Fruit fly (Drosophila melanogaster) whole organism, embryonic: ENCODE data around the gene CG14431.

Source experiments
- Aef1 ChIP-seq: fragments of 200-800 bp; sonication (Bioruptor generic); IDR thresholded peaks from 3 replicates; pipeline ENCODE4 v1.3.6; 2022; ENCODE audit warnings: missing biosample characterization, missing genetic modification characterization
- Atf6 ChIP-seq: fragments of 200-800 bp; sonication (Bioruptor generic); IDR thresholded peaks from 2 replicates; pipeline ENCODE4 v1.3.6; 2022; ENCODE audit warnings: missing biosample characterization, missing genetic modification characterization
- Awh ChIP-seq: fragments of 200-800 bp; sonication (Bioruptor generic); IDR thresholded peaks from 2 replicates; pipeline ENCODE4, ENCODE4 v1.3.6; 2022; ENCODE audit warnings: missing biosample characterization, missing genetic modification characterization
- Blimp-1 ChIP-seq: fragments of 200-800 bp; sonication (Bioruptor generic); optimal IDR thresholded peaks from 3 replicates; lab custom pipeline; 2018; ENCODE audit warnings: missing biosample characterization, missing genetic modification characterization, mild to moderate bottlenecking, moderate library complexity, missing genetic modification reagents
- BtbVII ChIP-seq: fragments of 200-800 bp; sonication (Bioruptor generic); optimal IDR thresholded peaks from 3 replicates; lab custom pipeline; 2017; ENCODE audit warnings: missing biosample characterization, mild to moderate bottlenecking, missing genetic modification characterization
- CG10462 ChIP-seq: fragments of 200-800 bp; sonication (Bioruptor generic); optimal IDR thresholded peaks from 2 replicates; lab custom pipeline; 2016; ENCODE audit warnings: missing biosample characterization, missing genetic modification characterization
- CG13287 ChIP-seq: fragments of 200-800 bp; sonication (Bioruptor generic); IDR thresholded peaks from 2 replicates; pipeline ENCODE4 v1.3.6; 2022; ENCODE audit warnings: missing biosample characterization, missing genetic modification characterization; ENCODE audit not compliant: partially characterized antibody
- CG14667 ChIP-seq: fragments of 200-800 bp; sonication (Bioruptor generic); IDR thresholded peaks from 2 replicates; pipeline ENCODE4 v1.3.6; 2022; ENCODE audit warnings: missing biosample characterization, missing genetic modification characterization
- CG16779 ChIP-seq: fragments of 200-800 bp; sonication (Bioruptor generic); IDR thresholded peaks from 2 replicates; pipeline ENCODE4 v1.3.6; 2022; ENCODE audit warnings: missing biosample characterization, missing genetic modification characterization
- CG31365 ChIP-seq: fragments of 200-800 bp; sonication (Bioruptor generic); optimal IDR thresholded peaks from 2 replicates; lab custom pipeline; 2018; ENCODE audit warnings: missing biosample characterization, mild to moderate bottlenecking, missing genetic modification characterization
- CG3726 ChIP-seq: fragments of 200-800 bp; sonication (Bioruptor generic); IDR thresholded peaks from 3 replicates; pipeline ENCODE4, ENCODE4 v1.3.6; 2022; ENCODE audit warnings: missing biosample characterization, missing genetic modification characterization
- CG5245 ChIP-seq: fragments of 200-800 bp; sonication (Bioruptor generic); optimal IDR thresholded peaks from 3 replicates; lab custom pipeline; 2016; ENCODE audit warnings: missing biosample characterization, missing genetic modification characterization
- CG5953 ChIP-seq: fragments of 200-800 bp; sonication (Bioruptor generic); IDR thresholded peaks from 2 replicates; pipeline ENCODE4 v1.3.6; 2022; ENCODE audit warnings: missing biosample characterization, missing genetic modification characterization
- CG6689 ChIP-seq: fragments of 200-800 bp; sonication (Bioruptor generic); IDR thresholded peaks from 2 replicates; pipeline ENCODE4 v1.3.6; 2022; ENCODE audit warnings: missing biosample characterization, missing genetic modification characterization
- CG7963 ChIP-seq: fragments of 200-800 bp; sonication (Bioruptor generic); IDR thresholded peaks from 3 replicates; pipeline ENCODE4 v1.3.6; 2022; ENCODE audit warnings: missing biosample characterization, missing genetic modification characterization; ENCODE audit not compliant: partially characterized antibody
- CG9437 ChIP-seq: fragments of 200-800 bp; sonication (Bioruptor generic); optimal IDR thresholded peaks from 2 replicates; lab custom pipeline; 2018; ENCODE audit warnings: missing biosample characterization, mild to moderate bottlenecking, missing genetic modification characterization
- CrebB ChIP-seq: fragments of 200-800 bp; sonication (Bioruptor generic); optimal IDR thresholded peaks from 3 replicates; lab custom pipeline; 2018; ENCODE audit warnings: missing biosample characterization, mild to moderate bottlenecking, missing genetic modification characterization
- Doc2 ChIP-seq: fragments of 200-800 bp; sonication (Bioruptor generic); IDR thresholded peaks from 2 replicates; pipeline ENCODE4 v1.3.6; 2022; ENCODE audit warnings: missing biosample characterization, missing genetic modification characterization
- Hey ChIP-seq: fragments of 200-800 bp; sonication (Bioruptor generic); optimal IDR thresholded peaks from 3 replicates; lab custom pipeline; 2018; ENCODE audit warnings: missing biosample characterization, mild to moderate bottlenecking, missing genetic modification characterization
- Mrtf ChIP-seq: fragments of 200-800 bp; sonication (Bioruptor generic); IDR thresholded peaks from 3 replicates; pipeline ENCODE4 v1.3.6; 2022; ENCODE audit warnings: missing biosample characterization, missing genetic modification characterization
- Nf-YC ChIP-seq: fragments of 200-800 bp; optimal IDR thresholded peaks from 3 replicates; lab custom pipeline; 2019; ENCODE audit warnings: missing biosample characterization, mild to moderate bottlenecking, missing genetic modification characterization, moderate library complexity
- Oli ChIP-seq: fragments of 200-800 bp; sonication (Bioruptor generic); optimal IDR thresholded peaks from 2 replicates; lab custom pipeline; 2018; ENCODE audit warnings: missing biosample characterization, mild to moderate bottlenecking, missing genetic modification characterization, moderate library complexity
- PHDP ChIP-seq: fragments of 200-800 bp; sonication (Bioruptor generic); optimal IDR thresholded peaks from 3 replicates; lab custom pipeline; 2018; ENCODE audit warnings: missing biosample characterization, mild to moderate bottlenecking, missing genetic modification characterization, moderate library complexity
- Six4 ChIP-seq: fragments of 200-800 bp; sonication (Bioruptor generic); optimal IDR thresholded peaks from 2 replicates; lab custom pipeline; 2016; ENCODE audit warnings: missing biosample characterization, missing genetic modification characterization
- Trl ChIP-seq, 3 experiments: fragments of >200 bp in 2 of 3; fragments of 200-800 bp in 1 of 3; sonication (Bioruptor generic) in 1 of 3; optimal IDR thresholded peaks; 2 replicates in 1 of 3; 3 replicates in 2 of 3; lab custom pipeline; 2016 to 2017; ENCODE audit warnings: missing biosample characterization in 1 of 3, missing genetic modification characterization in 1 of 3
- YL-1 ChIP-seq: fragments of 200-800 bp; sonication (Bioruptor generic); optimal IDR thresholded peaks from 3 replicates; lab custom pipeline; 2017; ENCODE audit warnings: missing biosample characterization, mild to moderate bottlenecking, missing genetic modification characterization
- al ChIP-seq: fragments of 200-800 bp; sonication (Bioruptor generic); IDR thresholded peaks from 2 replicates; pipeline ENCODE4 v1.3.6; 2022; ENCODE audit warnings: missing biosample characterization, missing genetic modification characterization
- amos ChIP-seq: fragments of 200-800 bp; sonication (Bioruptor generic); IDR thresholded peaks from 2 replicates; pipeline ENCODE4 v1.3.6; 2022; ENCODE audit warnings: missing biosample characterization, missing genetic modification characterization; ENCODE audit not compliant: partially characterized antibody
- cg ChIP-seq: fragments of 200-800 bp; sonication (Bioruptor generic); optimal IDR thresholded peaks from 3 replicates; lab custom pipeline; 2019; ENCODE audit warnings: missing biosample characterization, mild to moderate bottlenecking, missing genetic modification characterization, moderate library complexity
- danr ChIP-seq: fragments of 200-800 bp; sonication (Bioruptor generic); IDR thresholded peaks from 2 replicates; pipeline ENCODE4 v1.3.6; 2022; ENCODE audit warnings: missing biosample characterization, missing genetic modification characterization
- dimm ChIP-seq: fragments of 200-800 bp; sonication (Bioruptor generic); IDR thresholded peaks from 2 replicates; pipeline ENCODE4 v1.3.6; 2022; ENCODE audit warnings: missing biosample characterization, missing genetic modification characterization
- disco-r ChIP-seq: fragments of 200-800 bp; sonication (Bioruptor generic); optimal IDR thresholded peaks from 2 replicates; lab custom pipeline; 2016; ENCODE audit warnings: missing biosample characterization, missing genetic modification characterization
- dm ChIP-seq: fragments of 200-800 bp; sonication (Bioruptor generic); optimal IDR thresholded peaks from 3 replicates; lab custom pipeline; 2016; ENCODE audit warnings: missing biosample characterization, missing genetic modification characterization
- fd64A ChIP-seq: fragments of 200-800 bp; sonication (Bioruptor generic); optimal IDR thresholded peaks from 3 replicates; lab custom pipeline; 2018; ENCODE audit warnings: missing biosample characterization, mild to moderate bottlenecking, missing genetic modification characterization
- grau ChIP-seq: fragments of 200-800 bp; optimal IDR thresholded peaks from 3 replicates; lab custom pipeline; 2019; ENCODE audit warnings: missing biosample characterization, mild to moderate bottlenecking, missing genetic modification characterization, moderate library complexity
- hbn ChIP-seq: fragments of 200-800 bp; sonication (Bioruptor generic); IDR thresholded peaks from 2 replicates; pipeline ENCODE4 v1.3.6; 2022; ENCODE audit warnings: missing biosample characterization, missing genetic modification characterization; ENCODE audit not compliant: partially characterized antibody
- hth ChIP-seq: fragments of >200 bp; optimal IDR thresholded peaks from 2 replicates; lab custom pipeline; 2017; ENCODE audit warnings: inconsistent platforms
- insv ChIP-seq, 2 experiments: fragments of 200-800 bp; sonication (Bioruptor generic); optimal IDR thresholded peaks; 3 replicates each; lab custom pipeline; 2016 to 2018; ENCODE audit warnings: missing biosample characterization in 2 of 2, missing genetic modification characterization in 2 of 2
- kah ChIP-seq: fragments of 200-800 bp; sonication (Bioruptor generic); optimal IDR thresholded peaks from 2 replicates; lab custom pipeline; 2018; ENCODE audit warnings: missing biosample characterization, mild to moderate bottlenecking, missing genetic modification characterization
- kay ChIP-seq: fragments of 200-800 bp; sonication (Bioruptor generic); optimal IDR thresholded peaks from 2 replicates; lab custom pipeline; 2016; ENCODE audit warnings: missing biosample characterization, missing genetic modification characterization
- ken ChIP-seq: fragments of 200-800 bp; sonication (Bioruptor generic); IDR thresholded peaks from 3 replicates; pipeline ENCODE4 v1.3.6; 2022; ENCODE audit warnings: missing biosample characterization, missing genetic modification characterization
- klu ChIP-seq: fragments of 200-800 bp; sonication (Bioruptor generic); IDR thresholded peaks from 2 replicates; pipeline ENCODE4 v1.3.6; 2022; ENCODE audit warnings: missing biosample characterization, missing genetic modification characterization
- kni ChIP-seq: fragments of 200-800 bp; sonication (Bioruptor generic); optimal IDR thresholded peaks from 3 replicates; lab custom pipeline; 2017; ENCODE audit warnings: mild to moderate bottlenecking, missing biosample characterization, missing genetic modification reagents, missing genetic modification characterization
- lov ChIP-seq, 2 experiments: fragments of 200-800 bp in 1 of 2; fragments of >200 bp in 1 of 2; sonication (Bioruptor generic) in 1 of 2; IDR thresholded peaks in 1 of 2; optimal IDR thresholded peaks in 1 of 2; 2 replicates in 1 of 2; 3 replicates in 1 of 2; pipeline versions ENCODE4 v1.3.6 to Lab custom; 2017 to 2022; ENCODE audit warnings: missing biosample characterization in 1 of 2, missing genetic modification characterization in 1 of 2
- oc ChIP-seq: fragments of 200-800 bp; sonication (Bioruptor generic); optimal IDR thresholded peaks from 2 replicates; lab custom pipeline; 2018; ENCODE audit warnings: missing biosample characterization, mild to moderate bottlenecking, missing genetic modification characterization, moderate library complexity
- pfk ChIP-seq: fragments of 200-800 bp; sonication (Bioruptor generic); optimal IDR thresholded peaks from 2 replicates; lab custom pipeline; 2018; ENCODE audit warnings: missing biosample characterization, mild to moderate bottlenecking, missing genetic modification characterization, moderate library complexity
- pum ChIP-seq: fragments of 200-800 bp; sonication (Bioruptor generic); optimal IDR thresholded peaks from 2 replicates; lab custom pipeline; 2016; ENCODE audit warnings: missing biosample characterization, missing genetic modification characterization
- rib ChIP-seq: fragments of 200-800 bp; sonication (Bioruptor generic); IDR thresholded peaks from 2 replicates; pipeline ENCODE4 v1.3.6; 2022; ENCODE audit warnings: missing biosample characterization, missing genetic modification characterization
- row ChIP-seq: fragments of 200-800 bp; sonication (Bioruptor generic); IDR thresholded peaks from 3 replicates; pipeline ENCODE4 v1.3.6; 2022; ENCODE audit warnings: missing biosample characterization, missing genetic modification characterization
- sens ChIP-seq: fragments of 200-800 bp; sonication (Bioruptor generic); peaks from one replicate; lab custom pipeline; 2016; ENCODE audit warnings: missing biosample characterization, missing genetic modification characterization
- so ChIP-seq: fragments of 200-800 bp; sonication (Bioruptor generic); IDR thresholded peaks from 3 replicates; pipeline ENCODE4 v1.3.6; 2022; ENCODE audit warnings: missing biosample characterization, missing genetic modification characterization

The CG14431 gene

dm6 chrX:6973340-6973739 is 65.3 kb downstream of the CG14431 start, which contains the start of gene CG3040:
Gene CG3040, minus strand, starts transcription at chrX:6973393.
- TF ChIP-seq PHDP, result peak; percentile 28
- no peak for TF ChIP-seq CG5953
- peak; percentile 74 for TF ChIP-seq row (GFP tag; lab: Robert Waterston, UW)
- 0 out of 2 replicates have a peak, but pooled peaks have one; percentile 25 for TF ChIP-seq al
- TF ChIP-seq Awh (GFP tag; lab: Robert Waterston, UW), result no peak
- no peak for TF ChIP-seq Doc2 (GFP tag; lab: Robert Waterston, UW)
- TF ChIP-seq CG6689 (GFP tag; lab: Robert Waterston, UW), result no peak
- no peak for TF ChIP-seq CG10462 (GFP tag; lab: Kevin White, UChicago)
- TF ChIP-seq fd64A (GFP tag; lab: Kevin White, UChicago), result no peak
- TF ChIP-seq Mrtf (GFP tag; lab: Robert Waterston, UW), result no peak
- no peak for TF ChIP-seq CrebB (tag; lab: Kevin White, UChicago)
- no peak for TF ChIP-seq danr (GFP tag; lab: Robert Waterston, UW)
- TF ChIP-seq disco-r, result no peak
- no peak for TF ChIP-seq Six4
- peak; percentile 8; the same call in 1 of the 2 replicates for TF ChIP-seq CG13287 (GFP tag; lab: Robert Waterston, UW)
- TF ChIP-seq pfk (GFP tag; lab: Kevin White, UChicago), result no peak
- TF ChIP-seq Oli (tag; lab: Kevin White, UChicago), result no peak
- no peak for TF ChIP-seq lov (optimal IDR thresholded peaks at IDR 0.05; lab: Kevin White, UChicago)
- TF ChIP-seq lov (GFP tag; IDR thresholded peaks at IDR 0.05; lab: Robert Waterston, UW), result no peak
- TF ChIP-seq CG14667, result no peak
- TF ChIP-seq CG7963 (GFP tag; lab: Robert Waterston, UW), result no peak
- TF ChIP-seq Nf-YC (tag; lab: Kevin White, UChicago), result peak; percentile 5
- no peak for TF ChIP-seq CG16779
- no peak for TF ChIP-seq rib
- TF ChIP-seq kni (GFP tag; lab: Kevin White, UChicago), result no peak
- 0 out of 2 replicates have a peak, but pooled peaks have one; percentile 21 for TF ChIP-seq amos (GFP tag; lab: Robert Waterston, UW)
- TF ChIP-seq ken (GFP tag; lab: Robert Waterston, UW), result peak; percentile 48; the same call in 1 of the 3 replicates
- TF ChIP-seq cg, result no peak
- peak; percentile 70 for TF ChIP-seq YL-1
- TF ChIP-seq CG31365 (tag; lab: Kevin White, UChicago), result no peak
- no peak for TF ChIP-seq kay
- no peak for TF ChIP-seq dimm (GFP tag; lab: Robert Waterston, UW)
- TF ChIP-seq insv (GFP tag; optimal IDR thresholded peaks at IDR 0.05; lab: Kevin White, UChicago), result peak in 1 of 2 experiments; percentile 16
- TF ChIP-seq Hey (tag; lab: Kevin White, UChicago), result no peak
- TF ChIP-seq oc, result no peak
- peak; percentile 56 for TF ChIP-seq grau
- TF ChIP-seq Blimp-1 (GFP tag; lab: Kevin White, UChicago), result peak; percentile 24
- no peak for TF ChIP-seq klu (GFP tag; lab: Robert Waterston, UW)
- TF ChIP-seq sens (GFP tag; lab: Kevin White, UChicago), result peak; percentile 46
- peak; percentile 22; the same call in 1 of the 3 replicates for TF ChIP-seq Aef1
- no peak for TF ChIP-seq hth (lab: Kevin White, UChicago)
- TF ChIP-seq Trl (optimal IDR thresholded peaks at IDR 0.05; lab: Kevin White, UChicago), result no peak
- no peak for TF ChIP-seq Trl (GFP tag; optimal IDR thresholded peaks at IDR 0.05; lab: Kevin White, UChicago)
- TF ChIP-seq hbn (GFP tag; lab: Robert Waterston, UW), result no peak; the same call in 1 of the 2 replicates
- TF ChIP-seq kah (GFP tag; lab: Kevin White, UChicago), result no peak
- no peak for TF ChIP-seq CG3726 (GFP tag; lab: Robert Waterston, UW)
- no peak for TF ChIP-seq so (GFP tag; lab: Robert Waterston, UW)
- TF ChIP-seq pum (GFP tag; lab: Kevin White, UChicago), result peak; percentile 30
- TF ChIP-seq Atf6 (GFP tag; lab: Robert Waterston, UW), result no peak
- TF ChIP-seq CG5245 (GFP tag; lab: Kevin White, UChicago), result no peak
- no peak for TF ChIP-seq dm (GFP tag; lab: Kevin White, UChicago)
- TF ChIP-seq CG9437 (GFP tag; lab: Kevin White, UChicago), result no peak
- TF ChIP-seq BtbVII, result no peak
